Fruit fly (Drosophila melanogaster) whole organism, embryonic: ENCODE results near the gene CG33543.

Source experiments
- Abd-B ChIP-seq: fragments of 200-800 bp; sonication (Bioruptor generic); optimal IDR thresholded peaks from 2 replicates; lab custom pipeline; 2018; ENCODE audit warnings: missing biosample characterization, mild to moderate bottlenecking, missing genetic modification characterization, moderate library complexity
- CG13624 ChIP-seq: fragments of 200-800 bp; sonication (Bioruptor generic); optimal IDR thresholded peaks from 2 replicates; lab custom pipeline; 2016; ENCODE audit warnings: missing biosample characterization, missing genetic modification characterization
- Dll ChIP-seq: fragments of 200-800 bp; sonication (Bioruptor generic); IDR thresholded peaks from 4 replicates; pipeline ENCODE4 v1.3.6; 2022; ENCODE audit warnings: missing biosample characterization, missing genetic modification characterization; ENCODE audit not compliant: partially characterized antibody
- Ets65A ChIP-seq: fragments of 200-800 bp; sonication (Bioruptor generic); peaks from one replicate; lab custom pipeline; 2016; ENCODE audit warnings: missing biosample characterization, missing genetic modification characterization
- HLH3B ChIP-seq: fragments of 200-800 bp; sonication (Bioruptor generic); IDR thresholded peaks from 2 replicates; pipeline ENCODE4 v1.3.6; 2022; ENCODE audit warnings: missing biosample characterization, missing genetic modification characterization
- en ChIP-seq: fragments of 200-800 bp; sonication (Bioruptor generic); optimal IDR thresholded peaks from 2 replicates; lab custom pipeline; 2016; ENCODE audit warnings: missing biosample characterization, missing genetic modification characterization
- lbe ChIP-seq: fragments of 200-800 bp; sonication (Bioruptor generic); optimal IDR thresholded peaks from 2 replicates; lab custom pipeline; 2016; ENCODE audit warnings: missing biosample characterization, mild to moderate bottlenecking, missing genetic modification characterization
- prd ChIP-seq, 3 experiments: fragments of >200 bp in 2 of 3; fragments of 200-800 bp in 1 of 3; sonication (Bioruptor generic) in 1 of 3; optimal IDR thresholded peaks in 2 of 3; IDR thresholded peaks in 1 of 3; 2 replicates in 2 of 3; 3 replicates in 1 of 3; pipeline versions ENCODE4 v1.3.6 to Lab custom; 2017 to 2022; ENCODE audit warnings: missing biosample characterization in 1 of 3, missing genetic modification characterization in 1 of 3
- tll ChIP-seq, 2 experiments: fragments of 200-800 bp in 1 of 2; fragments of >200 bp in 1 of 2; sonication (Bioruptor generic) in 1 of 2; optimal IDR thresholded peaks; 2 replicates each; lab custom pipeline; 2017 to 2019; ENCODE audit warnings: missing biosample characterization in 2 of 2, missing genetic modification characterization in 2 of 2, mild to moderate bottlenecking in 1 of 2, moderate library complexity in 1 of 2
- zfh2 ChIP-seq: fragments of 200-800 bp; sonication (Bioruptor generic); optimal IDR thresholded peaks from 2 replicates; lab custom pipeline; 2016; ENCODE audit warnings: missing biosample characterization, missing genetic modification characterization

DNA sequence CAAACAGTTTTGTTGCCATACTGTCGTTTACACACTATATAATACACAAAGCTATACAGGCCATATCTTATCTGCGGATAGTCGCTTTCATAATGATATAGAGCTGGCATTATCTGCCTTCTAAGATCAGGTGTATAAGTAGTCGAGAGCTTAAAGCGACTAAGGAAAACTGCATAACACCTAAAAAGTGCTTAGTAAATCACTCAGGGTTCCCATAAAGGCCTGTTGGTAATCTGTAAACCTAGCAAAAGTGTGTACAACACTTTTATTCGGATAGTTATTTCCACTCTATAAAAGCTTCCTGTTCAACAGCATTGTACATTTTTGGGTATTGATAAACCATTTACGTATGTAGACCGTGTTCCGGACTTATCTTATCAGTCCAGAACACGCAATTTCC is 33.3 kb upstream of the CG33543 start:
- TF ChIP-seq Ets65A, result no peak
- TF ChIP-seq prd (optimal IDR thresholded peaks at IDR 0.05; lab: Kevin White, UChicago), result no peak
- TF ChIP-seq prd (GFP tag; IDR thresholded peaks at IDR 0.05; lab: Robert Waterston, UW), result no peak
- no peak for TF ChIP-seq Dll
- no peak for TF ChIP-seq en (GFP tag; lab: Kevin White, UChicago)
- no peak for TF ChIP-seq HLH3B
- TF ChIP-seq zfh2 (GFP tag; lab: Kevin White, UChicago), result no peak
- no peak for TF ChIP-seq lbe (GFP tag; lab: Kevin White, UChicago)
- no peak for TF ChIP-seq CG13624
- TF ChIP-seq tll (GFP tag; optimal IDR thresholded peaks at IDR 0.05; lab: Kevin White, UChicago), result no peak
- no peak for TF ChIP-seq Abd-B (GFP tag; lab: Kevin White, UChicago)
